Worm (Caenorhabditis elegans): ENCODE measurements around the gene srw-16.

DNA sequence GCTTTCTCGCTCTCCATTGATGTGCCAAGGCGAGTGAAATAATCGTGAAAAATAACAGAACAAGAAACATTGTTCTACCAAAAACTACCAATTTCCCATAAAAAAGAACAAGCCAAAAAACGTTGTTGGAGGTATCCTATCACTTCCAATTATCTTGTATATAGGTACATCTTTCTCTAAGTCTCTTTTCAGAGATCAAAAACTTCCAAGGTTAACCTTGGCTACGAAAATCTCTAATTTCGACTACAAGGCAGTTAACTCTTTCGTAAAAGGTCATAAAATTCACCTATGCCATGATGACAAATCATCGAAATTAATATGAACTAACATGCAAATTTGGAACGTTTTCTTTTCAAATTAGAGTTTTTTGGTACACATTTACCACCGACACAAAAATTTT lies 13.2 kb upstream of the srw-16 start, which contains the start of gene cyp-34A1:
- TF ChIP-seq nhr-11 (tag; optimal IDR thresholded peaks at IDR 0.05) (no peak), lin-15B (tag; optimal IDR thresholded peaks at IDR 0.05) (no peak), ama-1 (optimal IDR thresholded peaks at IDR 0.05) (no peak)
